Worm (Caenorhabditis elegans): ENCODE measurements around the gene srg-24.
A peak's percentile ranks its signal among the peaks of the same experiment; 100 is the strongest.

DNA sequence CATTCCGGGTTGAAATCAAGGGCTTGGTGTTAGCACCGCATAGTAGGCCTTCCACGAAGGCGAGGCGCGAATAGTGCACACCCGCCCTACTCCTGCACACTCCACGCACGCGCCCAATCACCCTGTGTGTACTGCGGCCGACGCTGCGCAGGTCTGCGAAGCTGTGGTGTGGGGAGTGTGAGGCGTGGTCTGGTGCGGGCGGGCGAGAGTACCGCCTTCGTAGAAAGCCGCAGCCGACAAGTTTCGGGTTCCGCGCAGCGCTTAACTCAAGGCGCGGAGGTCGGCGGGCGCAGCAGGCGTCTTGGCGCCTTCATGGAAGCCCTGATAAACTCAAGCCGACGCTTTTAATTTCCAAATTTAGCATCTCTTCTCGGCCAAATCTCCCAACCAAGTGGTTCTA is 7.7 kb upstream of the srg-24 start:
- TF ChIP-seq nhr-237 (tag; optimal IDR thresholded peaks at IDR 0.05) (no peak), sem-2 (GFP tag; optimal IDR thresholded peaks at IDR 0.05) (no peak), snpc-4 (tag; optimal IDR thresholded peaks at IDR 0.05) (no peak), ces-1 (GFP tag; optimal IDR thresholded peaks at IDR 0.05) (no peak), ceh-83 (GFP tag; optimal IDR thresholded peaks at IDR 0.05) (peak; percentile 43), unc-62 (GFP tag; optimal IDR thresholded peaks at IDR 0.05) (no peak), nhr-12 (tag; optimal IDR thresholded peaks at IDR 0.05) (no peak), pha-4 (tag; optimal IDR thresholded peaks at IDR 0.05) (no peak)
